Fruit fly (Drosophila melanogaster) whole organism, embryonic: ENCODE measurements around the gene CG5910.

ENCODE experiments used
- CG10147 ChIP-seq: fragments of 200-800 bp; sonication (Bioruptor generic); optimal IDR thresholded peaks from 2 replicates; lab custom pipeline; 2019; ENCODE audit warnings: missing biosample characterization, mild to moderate bottlenecking, missing genetic modification characterization, moderate library complexity
- CG10209 ChIP-seq: fragments of 200-800 bp; sonication (Bioruptor generic); optimal IDR thresholded peaks from 3 replicates; lab custom pipeline; 2017; ENCODE audit warnings: missing biosample characterization, mild to moderate bottlenecking, missing genetic modification characterization, missing genetic modification reagents
- CG11247 ChIP-seq: fragments of 200-800 bp; sonication (Bioruptor generic); IDR thresholded peaks from 2 replicates; pipeline ENCODE4 v1.3.6; 2022; ENCODE audit warnings: missing biosample characterization, missing genetic modification characterization
- CG12391 ChIP-seq: fragments of 200-800 bp; sonication (Bioruptor generic); optimal IDR thresholded peaks from 3 replicates; lab custom pipeline; 2018; ENCODE audit warnings: missing biosample characterization, mild to moderate bottlenecking, missing genetic modification characterization, moderate library complexity
- CG12744 ChIP-seq: fragments of 200-800 bp; sonication (Bioruptor generic); optimal IDR thresholded peaks from 2 replicates; lab custom pipeline; 2016; ENCODE audit warnings: missing biosample characterization, missing genetic modification characterization
- CG13424 ChIP-seq: fragments of 200-800 bp; sonication (Bioruptor generic); optimal IDR thresholded peaks from 2 replicates; lab custom pipeline; 2019; ENCODE audit warnings: missing biosample characterization, mild to moderate bottlenecking, missing genetic modification characterization, moderate library complexity
- CG18011 ChIP-seq: fragments of 200-800 bp; sonication (Bioruptor generic); optimal IDR thresholded peaks from 2 replicates; lab custom pipeline; 2017; ENCODE audit warnings: missing biosample characterization, missing genetic modification characterization, mild to moderate bottlenecking, moderate library complexity, missing genotype
- CG18262 ChIP-seq: fragments of 200-800 bp; optimal IDR thresholded peaks from 3 replicates; lab custom pipeline; 2019; ENCODE audit warnings: missing biosample characterization, mild to moderate bottlenecking, missing genetic modification characterization, moderate library complexity
- CG18476 ChIP-seq: fragments of 200-800 bp; sonication (Bioruptor generic); optimal IDR thresholded peaks from 2 replicates; lab custom pipeline; 2016; ENCODE audit warnings: missing biosample characterization, mild to moderate bottlenecking, missing genetic modification characterization
- CG3838 ChIP-seq: fragments of 200-800 bp; sonication (Bioruptor generic); optimal IDR thresholded peaks from 3 replicates; lab custom pipeline; 2016; ENCODE audit warnings: missing biosample characterization, missing genetic modification characterization
- CG3995 ChIP-seq: fragments of 200-800 bp; sonication (Bioruptor generic); optimal IDR thresholded peaks from 3 replicates; lab custom pipeline; 2016; ENCODE audit warnings: missing biosample characterization, missing genetic modification characterization
- CG4360 ChIP-seq: fragments of 200-800 bp; sonication (Bioruptor generic); IDR thresholded peaks from 2 replicates; pipeline ENCODE4 v1.3.6; 2022; ENCODE audit warnings: missing biosample characterization, missing genetic modification characterization
- CG6175 ChIP-seq: fragments of 200-800 bp; sonication (Bioruptor generic); IDR thresholded peaks from 3 replicates; pipeline ENCODE4 v1.3.6; 2022; ENCODE audit warnings: missing biosample characterization, missing genetic modification characterization
- CG6813 ChIP-seq: fragments of 200-800 bp; sonication (Bioruptor generic); optimal IDR thresholded peaks from 2 replicates; lab custom pipeline; 2017; ENCODE audit warnings: missing biosample characterization, missing genetic modification characterization, mild to moderate bottlenecking, moderate library complexity, missing genetic modification reagents
- CG7839 ChIP-seq: fragments of 200-800 bp; sonication (Bioruptor generic); optimal IDR thresholded peaks from 3 replicates; lab custom pipeline; 2018; ENCODE audit warnings: missing biosample characterization, mild to moderate bottlenecking, missing genetic modification characterization, moderate library complexity
- CG8478 ChIP-seq: fragments of >200 bp; optimal IDR thresholded peaks from 2 replicates; lab custom pipeline; 2018
- CG9609 ChIP-seq: fragments of 200-800 bp; sonication (Bioruptor generic); optimal IDR thresholded peaks from 3 replicates; lab custom pipeline; 2016; ENCODE audit warnings: missing biosample characterization, missing genetic modification characterization
- CG9727 ChIP-seq: fragments of 200-800 bp; sonication (Bioruptor generic); optimal IDR thresholded peaks from 3 replicates; lab custom pipeline; 2017; ENCODE audit warnings: missing biosample characterization, mild to moderate bottlenecking, missing genetic modification characterization
- CG9932 ChIP-seq: fragments of 200-800 bp; sonication (Bioruptor generic); IDR thresholded peaks from 2 replicates; pipeline ENCODE4 v1.3.6; 2022; ENCODE audit warnings: missing biosample characterization, missing genetic modification characterization
- Dek ChIP-seq: fragments of 200-800 bp; sonication (Bioruptor generic); optimal IDR thresholded peaks from 3 replicates; lab custom pipeline; 2019; ENCODE audit warnings: missing biosample characterization, mild to moderate bottlenecking, missing genetic modification characterization, moderate library complexity
- Dref ChIP-seq: fragments of 200-800 bp; sonication (Bioruptor generic); IDR thresholded peaks from 2 replicates; pipeline ENCODE4 v1.3.6; 2022; ENCODE audit warnings: missing biosample characterization, missing genetic modification characterization
- HLHmδ ChIP-seq: fragments of 200-800 bp; sonication (Bioruptor generic); optimal IDR thresholded peaks from 2 replicates; lab custom pipeline; 2018; ENCODE audit warnings: missing biosample characterization, mild to moderate bottlenecking, missing genetic modification characterization, moderate library complexity
- Hr3 ChIP-seq: fragments of 200-800 bp; sonication (Bioruptor generic); optimal IDR thresholded peaks from 3 replicates; lab custom pipeline; 2016; ENCODE audit warnings: missing biosample characterization, missing genetic modification characterization
- Jarid2 ChIP-seq: fragments of 200-800 bp; sonication (Bioruptor generic); optimal IDR thresholded peaks from 3 replicates; lab custom pipeline; 2017; ENCODE audit warnings: mild to moderate bottlenecking, missing biosample characterization, missing genetic modification reagents, missing genetic modification characterization
- Mes4 ChIP-seq: fragments of 200-800 bp; sonication (Bioruptor generic); optimal IDR thresholded peaks from 2 replicates; lab custom pipeline; 2016; ENCODE audit warnings: missing biosample characterization, missing genetic modification characterization
- Myb ChIP-seq: fragments of 200-800 bp; sonication (Bioruptor generic); optimal IDR thresholded peaks from 2 replicates; lab custom pipeline; 2016; ENCODE audit warnings: missing biosample characterization, missing genetic modification characterization
- Nf-YA ChIP-seq: fragments of 200-800 bp; sonication (Bioruptor generic); IDR thresholded peaks from 2 replicates; pipeline ENCODE4 v1.3.6; 2022; ENCODE audit warnings: missing biosample characterization, missing genetic modification characterization
- Nf-YB ChIP-seq: fragments of 200-800 bp; sonication (Bioruptor generic); optimal IDR thresholded peaks from 3 replicates; lab custom pipeline; 2019; ENCODE audit warnings: missing biosample characterization, mild to moderate bottlenecking, missing genetic modification characterization, moderate library complexity
- NfI ChIP-seq: fragments of 200-800 bp; sonication (Bioruptor generic); optimal IDR thresholded peaks from 3 replicates; lab custom pipeline; 2018; ENCODE audit warnings: missing biosample characterization, mild to moderate bottlenecking, missing genetic modification characterization, moderate library complexity
- PHDP ChIP-seq: fragments of 200-800 bp; sonication (Bioruptor generic); optimal IDR thresholded peaks from 3 replicates; lab custom pipeline; 2018; ENCODE audit warnings: missing biosample characterization, mild to moderate bottlenecking, missing genetic modification characterization, moderate library complexity
- Pdp1 ChIP-seq, 2 experiments: fragments of 200-800 bp; sonication (Bioruptor generic); optimal IDR thresholded peaks; 3 replicates each; lab custom pipeline; 2016; ENCODE audit warnings: missing biosample characterization in 2 of 2, missing genetic modification characterization in 2 of 2, mild to moderate bottlenecking in 1 of 2, moderate library complexity in 1 of 2
- Scr ChIP-seq: fragments of 200-800 bp; sonication (Bioruptor generic); IDR thresholded peaks from 2 replicates; pipeline ENCODE4 v1.3.6; 2022; ENCODE audit warnings: missing biosample characterization, missing genetic modification characterization; ENCODE audit not compliant: partially characterized antibody
- Sox102F ChIP-seq: fragments of 200-800 bp; sonication (Bioruptor generic); optimal IDR thresholded peaks from 2 replicates; lab custom pipeline; 2018; ENCODE audit warnings: missing biosample characterization, mild to moderate bottlenecking, missing genetic modification characterization, moderate library complexity
- Ssrp ChIP-seq: fragments of 200-800 bp; sonication (Bioruptor generic); optimal IDR thresholded peaks from 2 replicates; lab custom pipeline; 2018; ENCODE audit warnings: missing biosample characterization, mild to moderate bottlenecking, missing genetic modification characterization, moderate library complexity
- ac ChIP-seq: fragments of 200-800 bp; sonication (Bioruptor generic); optimal IDR thresholded peaks from 3 replicates; lab custom pipeline; 2017; ENCODE audit warnings: missing biosample characterization, mild to moderate bottlenecking, missing genetic modification characterization
- amos ChIP-seq: fragments of 200-800 bp; sonication (Bioruptor generic); IDR thresholded peaks from 2 replicates; pipeline ENCODE4 v1.3.6; 2022; ENCODE audit warnings: missing biosample characterization, missing genetic modification characterization; ENCODE audit not compliant: partially characterized antibody
- cg ChIP-seq: fragments of 200-800 bp; sonication (Bioruptor generic); optimal IDR thresholded peaks from 3 replicates; lab custom pipeline; 2019; ENCODE audit warnings: missing biosample characterization, mild to moderate bottlenecking, missing genetic modification characterization, moderate library complexity
- crol ChIP-seq: fragments of 200-800 bp; sonication (Bioruptor generic); IDR thresholded peaks from 2 replicates; pipeline ENCODE4 v1.3.6; 2022; ENCODE audit warnings: missing biosample characterization, missing genetic modification characterization
- cwo ChIP-seq: fragments of 200-800 bp; sonication (Bioruptor generic); optimal IDR thresholded peaks from 3 replicates; lab custom pipeline; 2017; ENCODE audit warnings: missing biosample characterization, missing genetic modification characterization, mild to moderate bottlenecking, moderate library complexity, missing genetic modification reagents
- danr ChIP-seq: fragments of 200-800 bp; sonication (Bioruptor generic); IDR thresholded peaks from 2 replicates; pipeline ENCODE4 v1.3.6; 2022; ENCODE audit warnings: missing biosample characterization, missing genetic modification characterization
- grau ChIP-seq: fragments of 200-800 bp; optimal IDR thresholded peaks from 3 replicates; lab custom pipeline; 2019; ENCODE audit warnings: missing biosample characterization, mild to moderate bottlenecking, missing genetic modification characterization, moderate library complexity
- gt ChIP-seq: fragments of 200-800 bp; sonication (Bioruptor generic); IDR thresholded peaks from 2 replicates; pipeline ENCODE4 v1.3.6; 2022; ENCODE audit warnings: missing biosample characterization, missing genetic modification characterization
- hb ChIP-seq: fragments of 200-800 bp; sonication (Bioruptor generic); IDR thresholded peaks from 3 replicates; pipeline ENCODE4 v1.3.6; 2022; ENCODE audit warnings: missing biosample characterization, missing genetic modification characterization; ENCODE audit not compliant: partially characterized antibody
- lab ChIP-seq: fragments of 200-800 bp; sonication (Bioruptor generic); optimal IDR thresholded peaks from 3 replicates; lab custom pipeline; 2017; ENCODE audit warnings: missing biosample characterization, missing genetic modification characterization, mild to moderate bottlenecking, moderate library complexity, missing genetic modification reagents
- mirr ChIP-seq: fragments of 200-800 bp; sonication (Bioruptor generic); optimal IDR thresholded peaks from 3 replicates; lab custom pipeline; 2018; ENCODE audit warnings: missing biosample characterization, mild to moderate bottlenecking, missing genetic modification characterization
- peb ChIP-seq: fragments of 200-800 bp; sonication (Bioruptor generic); IDR thresholded peaks from 2 replicates; pipeline ENCODE4 v1.3.6; 2022; ENCODE audit warnings: missing biosample characterization, missing genetic modification characterization
- scrt ChIP-seq: fragments of 200-800 bp; sonication (Bioruptor generic); optimal IDR thresholded peaks from 2 replicates; lab custom pipeline; 2018; ENCODE audit warnings: missing biosample characterization, mild to moderate bottlenecking, missing genetic modification characterization, moderate library complexity
- sd ChIP-seq: fragments of 200-800 bp; sonication (Bioruptor generic); optimal IDR thresholded peaks from 3 replicates; lab custom pipeline; 2018; ENCODE audit warnings: missing biosample characterization, mild to moderate bottlenecking, missing genetic modification characterization, moderate library complexity
- sqz ChIP-seq: fragments of 200-800 bp; sonication (Bioruptor generic); optimal IDR thresholded peaks from 3 replicates; lab custom pipeline; 2018; ENCODE audit warnings: missing biosample characterization, mild to moderate bottlenecking, missing genetic modification characterization
- tap ChIP-seq: fragments of 200-800 bp; optimal IDR thresholded peaks from 3 replicates; lab custom pipeline; 2019; ENCODE audit warnings: missing biosample characterization, mild to moderate bottlenecking, missing genetic modification characterization, moderate library complexity
- unc-4 ChIP-seq: fragments of 200-800 bp; sonication (Bioruptor generic); IDR thresholded peaks from 2 replicates; pipeline ENCODE4 v1.3.6; 2022; ENCODE audit warnings: missing biosample characterization, missing genetic modification characterization; ENCODE audit not compliant: partially characterized antibody

CG5910 gene

DNA sequence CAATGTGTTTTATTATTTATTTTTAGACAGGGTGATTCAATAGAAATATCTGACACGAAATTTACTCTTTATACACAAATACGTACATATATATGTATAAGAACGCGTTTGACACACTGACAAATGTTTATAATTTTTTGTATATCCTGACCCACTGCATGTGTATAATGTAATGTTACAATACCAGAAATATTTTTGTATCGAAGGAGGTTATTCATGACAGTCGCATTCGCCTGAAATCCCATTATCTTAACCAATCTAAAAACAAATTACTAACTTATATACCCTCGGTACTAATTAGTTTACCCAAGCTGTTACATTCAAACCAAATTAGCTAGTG is 52.0 kb downstream of the CG5910 start (continued):
- TF ChIP-seq Scr (no peak), amos (GFP tag; lab: Robert Waterston, UW) (no peak), CG9609 (no peak), cg (GFP tag; lab: Kevin White, UChicago) (no peak), CG13424 (tag; lab: Kevin White, UChicago) (peak; percentile 3), CG18476 (GFP tag; lab: Kevin White, UChicago) (no peak), HLHmδ (GFP tag; lab: Kevin White, UChicago) (no peak), cwo (GFP tag; lab: Kevin White, UChicago) (no peak), Dek (tag; lab: Kevin White, UChicago) (peak; percentile 30), CG18011 (GFP tag; lab: Kevin White, UChicago) (no peak), grau (tag; lab: Kevin White, UChicago) (peak; percentile 54), PHDP (tag; lab: Kevin White, UChicago) (peak; percentile 48), Mes4 (GFP tag; lab: Kevin White, UChicago) (no peak), CG7839 (tag; lab: Kevin White, UChicago) (peak; percentile 52), Jarid2 (GFP tag; lab: Kevin White, UChicago) (no peak), Nf-YB (GFP tag; lab: Kevin White, UChicago) (peak; percentile 4), CG6813 (no peak), CG9932 (peak; percentile 8; the same call in 1 of the 2 replicates), CG9727 (GFP tag; lab: Kevin White, UChicago) (peak; percentile 34), CG10209 (GFP tag; lab: Kevin White, UChicago) (peak; percentile 35), CG6175 (GFP tag; lab: Robert Waterston, UW) (no peak), NfI (GFP tag; lab: Kevin White, UChicago) (no peak), Ssrp (peak; percentile 4), sd (tag; lab: Kevin White, UChicago) (no peak), CG12744 (no peak), CG3995 (GFP tag; lab: Kevin White, UChicago) (no peak), CG12391 (tag; lab: Kevin White, UChicago) (peak; percentile 29), Pdp1 (GFP tag; optimal IDR thresholded peaks at IDR 0.05; lab: Kevin White, UChicago) (peak in 1 of 2 experiments; percentile 2), scrt (no peak), CG11247 (GFP tag; lab: Robert Waterston, UW) (no peak), CG10147 (GFP tag; lab: Kevin White, UChicago) (peak; percentile 4), gt (no peak), lab (GFP tag; lab: Kevin White, UChicago) (peak; percentile 64), tap (tag; lab: Kevin White, UChicago) (no peak), danr (no peak), mirr (no peak), Nf-YA (GFP tag; lab: Robert Waterston, UW) (no peak), sqz (GFP tag; lab: Kevin White, UChicago) (no peak), peb (GFP tag; lab: Robert Waterston, UW) (no peak), Dref (GFP tag; lab: Robert Waterston, UW) (no peak), unc-4 (GFP tag; lab: Robert Waterston, UW) (no peak), CG8478 (lab: Kevin White, UChicago) (no peak), Hr3 (no peak), hb (GFP tag; lab: Robert Waterston, UW) (no peak), CG3838 (GFP tag; lab: Kevin White, UChicago) (no peak), CG4360 (GFP tag; lab: Robert Waterston, UW) (no peak), ac (GFP tag; lab: Kevin White, UChicago) (no peak), Myb (no peak), CG18262 (tag; lab: Kevin White, UChicago) (peak; percentile 48), crol (GFP tag; lab: Robert Waterston, UW) (no peak), Sox102F (GFP tag; lab: Kevin White, UChicago) (peak; percentile 39)
